Worm (Caenorhabditis elegans): ENCODE data around the gene elt-7.

DNA sequence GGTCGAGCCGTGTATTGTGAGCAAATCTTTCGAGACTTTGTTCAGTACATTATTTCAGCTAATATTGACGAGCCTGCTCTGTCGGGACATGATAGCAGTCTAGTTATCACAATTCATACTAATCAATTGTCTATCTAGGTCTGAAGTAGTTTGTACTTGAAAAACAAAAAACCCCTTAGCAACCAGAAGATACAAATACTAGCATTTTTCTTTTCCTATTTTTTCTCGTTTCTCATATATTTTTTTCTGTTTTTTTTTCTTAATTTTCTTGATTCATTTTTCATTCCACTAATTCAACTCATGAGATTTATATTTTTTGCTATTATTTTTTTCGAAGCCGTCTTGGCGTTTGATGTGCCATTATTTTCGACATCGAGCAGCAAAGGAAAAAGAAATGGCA, 16.7 kb downstream of the elt-7 start, which contains the start of gene R02F11.9:
- no peak for TF ChIP-seq xnd-1 (tag; optimal IDR thresholded peaks at IDR 0.05)
- TF ChIP-seq cebp-2 (GFP tag; IDR thresholded peaks at IDR 0.05): no peak
- TF ChIP-seq unc-62 (GFP tag; optimal IDR thresholded peaks at IDR 0.05): no peak
- TF ChIP-seq aptf-3 (GFP tag; IDR thresholded peaks at IDR 0.05): no peak
